Fruit fly (Drosophila melanogaster) whole organism, embryonic: ENCODE measurements around the gene Nsun5.

Experiments used
- CG16779 ChIP-seq: fragments of 200-800 bp; sonication (Bioruptor generic); IDR thresholded peaks from 2 replicates; pipeline ENCODE4 v1.3.6; 2022; ENCODE audit warnings: missing biosample characterization, missing genetic modification characterization
- CG2129 ChIP-seq: fragments of 200-800 bp; sonication (Bioruptor generic); IDR thresholded peaks from 2 replicates; pipeline ENCODE4 v1.3.6; 2022; ENCODE audit warnings: missing biosample characterization, missing genetic modification characterization; ENCODE audit not compliant: partially characterized antibody
- CG5245 ChIP-seq: fragments of 200-800 bp; sonication (Bioruptor generic); optimal IDR thresholded peaks from 3 replicates; lab custom pipeline; 2016; ENCODE audit warnings: missing biosample characterization, missing genetic modification characterization
- CG6765 ChIP-seq: fragments of 200-800 bp; sonication (Bioruptor generic); optimal IDR thresholded peaks from 3 replicates; lab custom pipeline; 2017; ENCODE audit warnings: missing biosample characterization, mild to moderate bottlenecking, missing genetic modification characterization
- Eip74EF ChIP-seq, 2 experiments: fragments of 200-800 bp in 1 of 2; fragments of >200 bp in 1 of 2; sonication (Bioruptor generic) in 1 of 2; optimal IDR thresholded peaks; 2 replicates each; lab custom pipeline; 2017 to 2019; ENCODE audit warnings: missing biosample characterization in 2 of 2, missing genetic modification characterization in 2 of 2, mild to moderate bottlenecking in 1 of 2, moderate library complexity in 1 of 2
- Hand ChIP-seq: fragments of 200-800 bp; sonication (Bioruptor generic); optimal IDR thresholded peaks from 2 replicates; lab custom pipeline; 2017; ENCODE audit warnings: mild to moderate bottlenecking, missing biosample characterization, missing genetic modification reagents, missing genetic modification characterization
- Mrtf ChIP-seq: fragments of 200-800 bp; sonication (Bioruptor generic); IDR thresholded peaks from 3 replicates; pipeline ENCODE4 v1.3.6; 2022; ENCODE audit warnings: missing biosample characterization, missing genetic modification characterization
- Tbp ChIP-seq: fragments of >200 bp; optimal IDR thresholded peaks from 2 replicates; lab custom pipeline; 2018; ENCODE audit warnings: missing biosample characterization, missing genetic modification characterization
- bsh ChIP-seq, 2 experiments: fragments of 200-800 bp; sonication (Bioruptor generic); optimal IDR thresholded peaks; 2 replicates each; lab custom pipeline; 2017 to 2018; ENCODE audit warnings: mild to moderate bottlenecking in 2 of 2, missing biosample characterization in 2 of 2, missing genetic modification characterization in 2 of 2, moderate library complexity in 1 of 2
- dm ChIP-seq: fragments of 200-800 bp; sonication (Bioruptor generic); optimal IDR thresholded peaks from 3 replicates; lab custom pipeline; 2016; ENCODE audit warnings: missing biosample characterization, missing genetic modification characterization
- eve ChIP-seq, 2 experiments: fragments of >200 bp; optimal IDR thresholded peaks; 2 replicates each; lab custom pipeline; 2017; ENCODE audit warnings: missing biosample characterization in 2 of 2, missing genetic modification characterization in 2 of 2
- ftz-f1 ChIP-seq: fragments of 200-800 bp; sonication (Bioruptor generic); optimal IDR thresholded peaks from 2 replicates; lab custom pipeline; 2016; ENCODE audit warnings: missing biosample characterization, missing genetic modification characterization
- nom ChIP-seq: fragments of 200-800 bp; sonication (Bioruptor generic); optimal IDR thresholded peaks from 2 replicates; lab custom pipeline; 2017; ENCODE audit warnings: missing biosample characterization, missing genetic modification characterization, mild to moderate bottlenecking, moderate library complexity, missing genetic modification reagents
- twi ChIP-seq: fragments of 200-800 bp; optimal IDR thresholded peaks from 2 replicates; lab custom pipeline; 2019; ENCODE audit warnings: missing biosample characterization, mild to moderate bottlenecking, missing genetic modification characterization, moderate library complexity

DNA sequence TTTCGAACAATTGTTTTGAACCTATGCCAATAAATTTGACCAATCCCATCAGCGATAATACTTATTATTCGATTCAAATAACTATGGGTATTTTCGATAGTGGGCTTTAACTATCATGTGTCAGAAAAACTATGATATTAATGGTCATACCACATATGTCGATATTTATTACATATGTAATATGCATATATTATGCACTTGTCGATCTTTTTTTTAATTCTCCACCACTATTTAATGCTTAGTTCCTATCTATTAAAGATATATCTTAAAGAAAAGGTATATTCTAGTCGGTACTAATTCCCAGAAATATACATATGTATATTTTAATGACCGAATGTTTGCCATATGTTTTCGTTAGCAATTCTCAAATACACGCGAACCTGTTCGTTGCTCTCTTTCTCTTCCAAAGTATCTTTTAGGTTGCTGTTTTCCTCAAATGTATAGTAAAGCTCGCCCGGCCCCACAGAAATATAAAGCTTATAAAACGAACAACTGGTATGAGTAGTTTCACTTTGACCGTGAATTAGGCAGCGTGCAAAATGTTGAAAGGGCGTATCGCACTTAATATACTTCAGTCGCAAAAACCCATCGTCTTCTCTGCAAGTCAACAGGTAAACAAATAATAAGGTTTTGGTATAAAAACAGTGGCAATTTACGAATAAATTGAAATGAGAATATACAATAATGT lies 29.8 kb downstream of the Nsun5 start, which contains the start of gene Cyp12a5:
- TF ChIP-seq CG16779 (no peak), bsh (GFP tag; optimal IDR thresholded peaks at IDR 0.05; lab: Kevin White, UChicago) (no peak), Tbp (GFP tag; lab: Kevin White, UChicago) (no peak), Hand (no peak), Eip74EF (GFP tag; optimal IDR thresholded peaks at IDR 0.05; lab: Kevin White, UChicago) (no peak), CG6765 (GFP tag; lab: Kevin White, UChicago) (no peak), CG5245 (GFP tag; lab: Kevin White, UChicago) (no peak), eve (GFP tag; optimal IDR thresholded peaks at IDR 0.05; lab: Kevin White, UChicago) (no peak), Mrtf (GFP tag; lab: Robert Waterston, UW) (no peak), dm (GFP tag; lab: Kevin White, UChicago) (no peak), nom (no peak), ftz-f1 (no peak), twi (tag; lab: Kevin White, UChicago) (peak; percentile 40), CG2129 (GFP tag; lab: Robert Waterston, UW) (no peak)
